Worm (Caenorhabditis elegans): ENCODE measurements around the gene C15C8.6.

- TF ChIP-seq egl-27 (tag; optimal IDR thresholded peaks at IDR 0.05): no peak
- no peak for TF ChIP-seq ama-1 (optimal IDR thresholded peaks at IDR 0.05)
- TF ChIP-seq nhr-10 (tag; optimal IDR thresholded peaks at IDR 0.05): no peak
- TF ChIP-seq lin-39 (tag; optimal IDR thresholded peaks at IDR 0.05): no peak
- TF ChIP-seq unc-62 (GFP tag; optimal IDR thresholded peaks at IDR 0.05): no peak
- TF ChIP-seq ZK546.5 (tag; optimal IDR thresholded peaks at IDR 0.05): no peak
- TF ChIP-seq ztf-4 (tag; optimal IDR thresholded peaks at IDR 0.05): no peak
- no peak for TF ChIP-seq elt-1 (tag; optimal IDR thresholded peaks at IDR 0.05)
- TF ChIP-seq nhr-12 (tag; optimal IDR thresholded peaks at IDR 0.05): no peak
- TF ChIP-seq elt-3 (tag; optimal IDR thresholded peaks at IDR 0.05): no peak
- no peak for TF ChIP-seq mab-5 (tag; optimal IDR thresholded peaks at IDR 0.05)
- no peak for TF ChIP-seq nhr-237 (tag; optimal IDR thresholded peaks at IDR 0.05)
- no peak for TF ChIP-seq mdl-1 (tag; optimal IDR thresholded peaks at IDR 0.05)
Observed at ce11 chrV:12751495-12752050, at the start of gene C15C8.6.

All from whole organism, L2 larva.